Fruit fly (Drosophila melanogaster) whole organism, embryonic: Measurements from ENCODE around the gene cype.

ENCODE experiments used
- Ada2b ChIP-seq: fragments of 200-800 bp; sonication (Bioruptor generic); IDR thresholded peaks from 2 replicates; pipeline ENCODE4 v1.3.6; 2022; ENCODE audit warnings: missing biosample characterization, missing genetic modification characterization
- Atf6 ChIP-seq: fragments of 200-800 bp; sonication (Bioruptor generic); IDR thresholded peaks from 2 replicates; pipeline ENCODE4 v1.3.6; 2022; ENCODE audit warnings: missing biosample characterization, missing genetic modification characterization
- B-H1 ChIP-seq: fragments of 200-800 bp; sonication (Bioruptor generic); IDR thresholded peaks from 3 replicates; pipeline ENCODE4 v1.3.6; 2022; ENCODE audit warnings: missing biosample characterization, missing genetic modification characterization
- Bgb ChIP-seq: fragments of 200-800 bp; sonication (Bioruptor generic); IDR thresholded peaks from 2 replicates; pipeline ENCODE4 v1.3.6; 2022; ENCODE audit warnings: missing biosample characterization, missing genetic modification characterization; ENCODE audit not compliant: partially characterized antibody
- CG10979 ChIP-seq: fragments of 200-800 bp; sonication (Bioruptor generic); optimal IDR thresholded peaks from 2 replicates; lab custom pipeline; 2018; ENCODE audit warnings: missing biosample characterization, mild to moderate bottlenecking, missing genetic modification characterization, moderate library complexity
- CG11504 ChIP-seq: fragments of 200-800 bp; sonication (Bioruptor generic); optimal IDR thresholded peaks from 3 replicates; lab custom pipeline; 2019; ENCODE audit warnings: missing biosample characterization, mild to moderate bottlenecking, missing genetic modification characterization, moderate library complexity
- CG11695 ChIP-seq: fragments of 200-800 bp; sonication (Bioruptor generic); IDR thresholded peaks from 3 replicates; pipeline ENCODE4 v1.3.6; 2022; ENCODE audit warnings: missing biosample characterization, missing genetic modification characterization
- CG2678 ChIP-seq: fragments of 200-800 bp; sonication (Bioruptor generic); optimal IDR thresholded peaks from 3 replicates; lab custom pipeline; 2019; ENCODE audit warnings: missing biosample characterization, mild to moderate bottlenecking, missing genetic modification characterization, moderate library complexity
- CG30403 ChIP-seq: fragments of 200-800 bp; sonication (Bioruptor generic); optimal IDR thresholded peaks from 3 replicates; lab custom pipeline; 2016; ENCODE audit warnings: missing biosample characterization, missing genetic modification characterization
- CG33557 ChIP-seq: fragments of 200-800 bp; sonication (Bioruptor generic); optimal IDR thresholded peaks from 2 replicates; lab custom pipeline; 2019; ENCODE audit warnings: missing biosample characterization, mild to moderate bottlenecking, missing genetic modification characterization, moderate library complexity
- CG34224 ChIP-seq: fragments of 200-800 bp; sonication (Bioruptor generic); IDR thresholded peaks from 3 replicates; pipeline ENCODE4 v1.3.6; 2022; ENCODE audit warnings: missing biosample characterization, missing genetic modification characterization; ENCODE audit not compliant: partially characterized antibody
- CG43689 ChIP-seq: fragments of 200-800 bp; sonication (Bioruptor generic); IDR thresholded peaks from 2 replicates; pipeline ENCODE4 v1.3.6; 2022; ENCODE audit warnings: missing biosample characterization, missing genetic modification characterization
- CG4404 ChIP-seq: fragments of 200-800 bp; sonication (Bioruptor generic); IDR thresholded peaks from 2 replicates; pipeline ENCODE4 v1.3.6; 2022; ENCODE audit warnings: missing biosample characterization, missing genetic modification characterization
- CG6683 ChIP-seq: fragments of 200-800 bp; sonication (Bioruptor generic); optimal IDR thresholded peaks from 2 replicates; lab custom pipeline; 2017; ENCODE audit warnings: missing biosample characterization, mild to moderate bottlenecking, missing genetic modification characterization, missing genetic modification reagents
- CG8089 ChIP-seq: fragments of 200-800 bp; sonication (Bioruptor generic); optimal IDR thresholded peaks from 3 replicates; lab custom pipeline; 2016; ENCODE audit warnings: missing biosample characterization, missing genetic modification characterization
- CG8924 ChIP-seq: fragments of 200-800 bp; optimal IDR thresholded peaks from 3 replicates; lab custom pipeline; 2019; ENCODE audit warnings: missing biosample characterization, mild to moderate bottlenecking, missing genetic modification characterization, moderate library complexity
- CG9727 ChIP-seq: fragments of 200-800 bp; sonication (Bioruptor generic); optimal IDR thresholded peaks from 3 replicates; lab custom pipeline; 2017; ENCODE audit warnings: missing biosample characterization, mild to moderate bottlenecking, missing genetic modification characterization
- CTCF ChIP-seq: fragments of 200-800 bp; sonication (Bioruptor generic); optimal IDR thresholded peaks from 2 replicates; lab custom pipeline; 2017; ENCODE audit warnings: missing biosample characterization, mild to moderate bottlenecking, missing genetic modification characterization, moderate library complexity
- E2f2 ChIP-seq: fragments of 200-800 bp; sonication (Bioruptor generic); IDR thresholded peaks from 2 replicates; pipeline ENCODE4 v1.3.6; 2022; ENCODE audit warnings: missing biosample characterization, missing genetic modification characterization
- Fer3 ChIP-seq: fragments of 200-800 bp; sonication (Bioruptor generic); optimal IDR thresholded peaks from 2 replicates; lab custom pipeline; 2018; ENCODE audit warnings: missing biosample characterization, mild to moderate bottlenecking, missing genetic modification characterization, moderate library complexity
- HLH54F ChIP-seq: fragments of 200-800 bp; sonication (Bioruptor generic); optimal IDR thresholded peaks from 3 replicates; lab custom pipeline; 2016; ENCODE audit warnings: missing biosample characterization, missing genetic modification characterization
- Hr39 ChIP-seq: fragments of >200 bp; optimal IDR thresholded peaks from 2 replicates; lab custom pipeline; 2017
- Med ChIP-seq: fragments of 200-800 bp; sonication (Bioruptor generic); peaks from one replicate; lab custom pipeline; 2016; ENCODE audit warnings: missing biosample characterization, missing genetic modification characterization, mild to moderate bottlenecking, inconsistent platforms, moderate library complexity
- Nf-YA ChIP-seq: fragments of 200-800 bp; sonication (Bioruptor generic); IDR thresholded peaks from 2 replicates; pipeline ENCODE4 v1.3.6; 2022; ENCODE audit warnings: missing biosample characterization, missing genetic modification characterization
- Sry-δ ChIP-seq: fragments of 200-800 bp; sonication (Bioruptor generic); optimal IDR thresholded peaks from 2 replicates; lab custom pipeline; 2016; ENCODE audit warnings: missing biosample characterization, missing genetic modification characterization
- Xrp1 ChIP-seq: fragments of 200-800 bp; sonication (Bioruptor generic); IDR thresholded peaks from 2 replicates; pipeline ENCODE4 v1.3.6; 2022; ENCODE audit warnings: missing biosample characterization, missing genetic modification characterization
- aop ChIP-seq: fragments of 200-800 bp; sonication (Bioruptor generic); IDR thresholded peaks from 2 replicates; pipeline ENCODE4 v1.3.6; 2022; ENCODE audit warnings: missing biosample characterization, missing genetic modification characterization
- ap ChIP-seq: fragments of 200-800 bp; sonication (Bioruptor generic); IDR thresholded peaks from 2 replicates; pipeline ENCODE4 v1.3.6; 2022; ENCODE audit warnings: missing biosample characterization, missing genetic modification characterization
- ara ChIP-seq: fragments of 200-800 bp; sonication (Bioruptor generic); IDR thresholded peaks from 2 replicates; pipeline ENCODE4 v1.3.6; 2022; ENCODE audit warnings: missing biosample characterization, missing genetic modification characterization
- bigmax ChIP-seq: fragments of 200-800 bp; sonication (Bioruptor generic); optimal IDR thresholded peaks from 2 replicates; lab custom pipeline; 2018; ENCODE audit warnings: missing biosample characterization, mild to moderate bottlenecking, missing genetic modification characterization
- br ChIP-seq: fragments of >200 bp; optimal IDR thresholded peaks from 2 replicates; lab custom pipeline; 2017
- cad ChIP-seq: fragments of >200 bp; optimal IDR thresholded peaks from 2 replicates; lab custom pipeline; 2017; ENCODE audit warnings: missing biosample characterization, missing genetic modification characterization
- chn ChIP-seq: fragments of 200-800 bp; sonication (Bioruptor generic); optimal IDR thresholded peaks from 2 replicates; lab custom pipeline; 2016; ENCODE audit warnings: missing biosample characterization, missing genetic modification characterization
- dati ChIP-seq: fragments of 200-800 bp; sonication (Bioruptor generic); IDR thresholded peaks from 2 replicates; pipeline ENCODE4 v1.3.6; 2022; ENCODE audit warnings: missing biosample characterization, missing genetic modification characterization
- eve ChIP-seq, 2 experiments: fragments of >200 bp; optimal IDR thresholded peaks; 2 replicates each; lab custom pipeline; 2017; ENCODE audit warnings: missing biosample characterization in 2 of 2, missing genetic modification characterization in 2 of 2
- jing ChIP-seq: fragments of 200-800 bp; sonication (Bioruptor generic); optimal IDR thresholded peaks from 2 replicates; lab custom pipeline; 2018; ENCODE audit warnings: missing biosample characterization, mild to moderate bottlenecking, missing genetic modification characterization
- kay ChIP-seq: fragments of 200-800 bp; sonication (Bioruptor generic); optimal IDR thresholded peaks from 2 replicates; lab custom pipeline; 2016; ENCODE audit warnings: missing biosample characterization, missing genetic modification characterization
- lab ChIP-seq: fragments of 200-800 bp; sonication (Bioruptor generic); optimal IDR thresholded peaks from 3 replicates; lab custom pipeline; 2017; ENCODE audit warnings: missing biosample characterization, missing genetic modification characterization, mild to moderate bottlenecking, moderate library complexity, missing genetic modification reagents
- mld ChIP-seq: fragments of 200-800 bp; sonication (Bioruptor generic); IDR thresholded peaks from 3 replicates; pipeline ENCODE4 v1.3.6; 2022; ENCODE audit warnings: missing biosample characterization, missing genetic modification characterization; ENCODE audit not compliant: partially characterized antibody
- nom ChIP-seq: fragments of 200-800 bp; sonication (Bioruptor generic); optimal IDR thresholded peaks from 2 replicates; lab custom pipeline; 2017; ENCODE audit warnings: missing biosample characterization, missing genetic modification characterization, mild to moderate bottlenecking, moderate library complexity, missing genetic modification reagents
- odd ChIP-seq: fragments of 200-800 bp; sonication (Bioruptor generic); optimal IDR thresholded peaks from 2 replicates; lab custom pipeline; 2017; ENCODE audit warnings: missing biosample characterization, mild to moderate bottlenecking, missing genetic modification characterization
- org-1 ChIP-seq: fragments of 200-800 bp; sonication (Bioruptor generic); optimal IDR thresholded peaks from 2 replicates; lab custom pipeline; 2017; ENCODE audit warnings: missing biosample characterization, missing genetic modification characterization
- pfk ChIP-seq: fragments of 200-800 bp; sonication (Bioruptor generic); optimal IDR thresholded peaks from 2 replicates; lab custom pipeline; 2018; ENCODE audit warnings: missing biosample characterization, mild to moderate bottlenecking, missing genetic modification characterization, moderate library complexity
- phol ChIP-seq: fragments of 200-800 bp; sonication (Bioruptor generic); optimal IDR thresholded peaks from 3 replicates; lab custom pipeline; 2018; ENCODE audit warnings: missing biosample characterization, mild to moderate bottlenecking, missing genetic modification characterization, moderate library complexity
- rib ChIP-seq: fragments of 200-800 bp; sonication (Bioruptor generic); IDR thresholded peaks from 2 replicates; pipeline ENCODE4 v1.3.6; 2022; ENCODE audit warnings: missing biosample characterization, missing genetic modification characterization
- sim ChIP-seq: fragments of 200-800 bp; sonication (Bioruptor generic); IDR thresholded peaks from 2 replicates; pipeline ENCODE4 v1.3.6; 2022; ENCODE audit warnings: missing biosample characterization, missing genetic modification characterization
- slp2 ChIP-seq: fragments of 200-800 bp; sonication (Bioruptor generic); optimal IDR thresholded peaks from 2 replicates; lab custom pipeline; 2016; ENCODE audit warnings: missing biosample characterization, missing genetic modification characterization
- tin ChIP-seq: fragments of 200-800 bp; sonication (Bioruptor generic); optimal IDR thresholded peaks from 3 replicates; lab custom pipeline; 2016; ENCODE audit warnings: missing biosample characterization, missing genetic modification characterization
- tll ChIP-seq, 2 experiments: fragments of 200-800 bp in 1 of 2; fragments of >200 bp in 1 of 2; sonication (Bioruptor generic) in 1 of 2; optimal IDR thresholded peaks; 2 replicates each; lab custom pipeline; 2017 to 2019; ENCODE audit warnings: missing biosample characterization in 2 of 2, missing genetic modification characterization in 2 of 2, mild to moderate bottlenecking in 1 of 2, moderate library complexity in 1 of 2
- wek ChIP-seq: fragments of 200-800 bp; sonication (Bioruptor generic); optimal IDR thresholded peaks from 3 replicates; lab custom pipeline; 2018; ENCODE audit warnings: missing biosample characterization, mild to moderate bottlenecking, missing genetic modification characterization, moderate library complexity
- zen2 ChIP-seq: fragments of 200-800 bp; sonication (Bioruptor generic); IDR thresholded peaks from 3 replicates; pipeline ENCODE4 v1.3.6; 2022; ENCODE audit warnings: missing biosample characterization, missing genetic modification characterization; ENCODE audit not compliant: partially characterized antibody

Gene cype

DNA sequence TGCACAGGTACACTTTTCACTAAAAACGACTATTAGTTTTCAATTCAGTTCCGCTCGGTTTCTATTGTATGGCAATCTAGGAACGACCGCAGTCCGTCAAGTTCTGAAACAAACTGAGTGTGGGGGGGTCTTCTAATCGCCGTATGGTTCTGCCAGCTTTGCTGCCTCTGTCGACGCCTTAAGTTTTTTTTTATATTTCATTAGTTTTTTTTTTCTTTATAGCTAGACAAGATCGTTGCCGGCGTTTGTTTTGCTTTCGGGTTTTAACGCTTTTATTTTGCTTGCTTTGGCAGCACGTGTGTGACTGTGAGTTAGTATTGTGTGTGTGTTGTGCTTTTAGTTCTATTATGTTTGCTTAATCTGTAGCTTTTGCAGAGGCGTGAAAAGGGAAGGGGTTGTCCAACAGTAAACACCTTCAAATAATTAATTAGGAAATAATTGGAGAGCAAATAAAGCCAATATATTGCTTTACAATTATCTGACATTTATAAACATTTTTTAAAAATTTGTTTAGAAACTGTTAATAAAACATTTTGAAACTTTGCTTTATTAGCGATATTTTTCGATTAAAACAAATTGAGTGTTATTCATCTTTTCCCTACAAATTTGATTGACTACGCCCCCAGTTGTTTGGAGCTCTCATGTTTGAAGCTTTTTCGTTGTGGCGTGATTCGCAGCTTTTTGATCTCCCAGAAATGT lies 15.2 kb downstream of the cype start, which contains the start of gene Acsf2 (continued):
- peak; percentile 93 for TF ChIP-seq kay
- TF ChIP-seq CG4404 (GFP tag; lab: Robert Waterston, UW), result peak; percentile 96
- no peak for TF ChIP-seq bigmax (GFP tag; lab: Kevin White, UChicago)
- no peak for TF ChIP-seq br
- TF ChIP-seq rib (GFP tag; lab: Robert Waterston, UW), result peak; percentile 98
- TF ChIP-seq tin (GFP tag; lab: Kevin White, UChicago), result peak; percentile 85
- TF ChIP-seq cad, result no peak
- TF ChIP-seq CG2678 (tag; lab: Kevin White, UChicago), result peak; percentile 99
- peak; percentile 97 for TF ChIP-seq HLH54F (GFP tag; lab: Kevin White, UChicago)
- no peak for TF ChIP-seq dati (GFP tag; lab: Robert Waterston, UW)
- no peak for TF ChIP-seq nom
- peak; percentile 99 for TF ChIP-seq Med (GFP tag; lab: Kevin White, UChicago)
- no peak for TF ChIP-seq CG33557 (GFP tag; lab: Kevin White, UChicago)
- TF ChIP-seq Nf-YA (GFP tag; lab: Robert Waterston, UW), result peak; percentile 68; the same call in 1 of the 2 replicates
- TF ChIP-seq ap (GFP tag; lab: Robert Waterston, UW), result peak; percentile 73
- TF ChIP-seq Atf6 (GFP tag; lab: Robert Waterston, UW), result peak; percentile 99
- peak; percentile 85 for TF ChIP-seq CG43689 (GFP tag; lab: Robert Waterston, UW)
- no peak for TF ChIP-seq CG34224 (GFP tag; lab: Robert Waterston, UW)
- TF ChIP-seq CG6683 (GFP tag; lab: Kevin White, UChicago), result peak; percentile 95
- no peak for TF ChIP-seq Bgb (GFP tag; lab: Robert Waterston, UW)
- TF ChIP-seq org-1 (GFP tag; lab: Kevin White, UChicago), result peak; percentile 95
- no peak for TF ChIP-seq tll (GFP tag; optimal IDR thresholded peaks at IDR 0.05; lab: Kevin White, UChicago)
- peak; percentile 69 for TF ChIP-seq CG8089 (GFP tag; lab: Kevin White, UChicago)
- TF ChIP-seq ara (GFP tag; lab: Robert Waterston, UW), result peak; percentile 68
- peak; percentile 66; the same call in 1 of the 2 replicates for TF ChIP-seq sim (GFP tag; lab: Robert Waterston, UW)
- no peak for TF ChIP-seq mld (GFP tag; lab: Robert Waterston, UW)
- TF ChIP-seq pfk (GFP tag; lab: Kevin White, UChicago), result peak; percentile 12
- peak; percentile 95 for TF ChIP-seq Ada2b
- TF ChIP-seq phol, result peak; percentile 87
- TF ChIP-seq jing (GFP tag; lab: Kevin White, UChicago), result peak; percentile 52
- TF ChIP-seq Sry-δ (GFP tag; lab: Kevin White, UChicago), result peak; percentile 63
- peak; percentile 98 for TF ChIP-seq CG30403
- TF ChIP-seq aop, result no peak
- TF ChIP-seq B-H1 (GFP tag; lab: Robert Waterston, UW), result peak; percentile 88
- TF ChIP-seq CG8924 (tag; lab: Kevin White, UChicago), result peak; percentile 98
- peak; percentile 86 for TF ChIP-seq Xrp1 (GFP tag; lab: Robert Waterston, UW)
- peak; percentile 5 for TF ChIP-seq wek (GFP tag; lab: Kevin White, UChicago)
- TF ChIP-seq CG10979, result peak; percentile 35
- TF ChIP-seq CG11504 (tag; lab: Kevin White, UChicago), result peak; percentile 94
- TF ChIP-seq odd (GFP tag; lab: Kevin White, UChicago), result peak; percentile 91
- TF ChIP-seq CG11695 (GFP tag; lab: Robert Waterston, UW), result peak; percentile 97
- TF ChIP-seq zen2 (GFP tag; lab: Robert Waterston, UW), result no peak
- peak; percentile 91 for TF ChIP-seq slp2
- no peak for TF ChIP-seq Hr39 (lab: Kevin White, UChicago)
- TF ChIP-seq CG9727, result peak; percentile 95
- TF ChIP-seq CTCF (GFP tag; lab: Kevin White, UChicago), result peak; percentile 21
- peak; percentile 99 for TF ChIP-seq lab (GFP tag; lab: Kevin White, UChicago)
- TF ChIP-seq E2f2 (GFP tag; lab: Robert Waterston, UW), result peak; percentile 80
- peak in 1 of 2 experiments; percentile 89 for TF ChIP-seq eve (GFP tag; optimal IDR thresholded peaks at IDR 0.05; lab: Kevin White, UChicago)
- TF ChIP-seq Fer3 (tag; lab: Kevin White, UChicago), result peak; percentile 98
- peak; percentile 85 for TF ChIP-seq chn (GFP tag; lab: Kevin White, UChicago)
